Worm (Caenorhabditis elegans) whole organism, L1 larva: Measurements from ENCODE around the gene srbc-34.

Source experiments
- C04F5.9 ChIP-seq: sonication (generic microtip); optimal IDR thresholded peaks from 2 replicates; lab custom pipeline; 2016; ENCODE audit warnings: missing genetic modification characterization, missing compliant biosample characterization
- C34B4.2 ChIP-seq: sonication (generic microtip); optimal IDR thresholded peaks from 2 replicates; lab custom pipeline; 2017; ENCODE audit warnings: mild to moderate bottlenecking, missing genetic modification characterization, missing compliant biosample characterization
- Y116A8C.19 ChIP-seq: sonication (generic microtip); optimal IDR thresholded peaks from 2 replicates; lab custom pipeline; 2016; ENCODE audit warnings: missing compliant biosample characterization, missing genetic modification characterization, borderline replicate concordance
- ceh-82 ChIP-seq, 3 experiments: fragments of 150-350 bp in 1 of 3; sonication (generic microtip) in 2 of 3; optimal IDR thresholded peaks; 2 replicates each; lab custom pipeline; 2014 to 2017; ENCODE audit warnings: missing biosample characterization in 3 of 3, missing genetic modification characterization in 3 of 3
- ceh-88 ChIP-seq: fragments of 200-800 bp; sonication (Bioruptor generic); IDR thresholded peaks from 2 replicates; pipeline ENCODE4 v1.3.6; 2022; ENCODE audit warnings: missing genetic modification characterization, missing compliant biosample characterization
- dpl-1 ChIP-seq, 3 experiments: fragments of 150-350 bp in 2 of 3; sonication (generic microtip) in 1 of 3; optimal IDR thresholded peaks; 2 replicates each; lab custom pipeline; 2014 to 2017; ENCODE audit warnings: missing biosample characterization in 3 of 3, missing genetic modification characterization in 3 of 3, missing genetic modification reagents in 3 of 3
- efl-1 ChIP-seq, 4 experiments: fragments of 150-350 bp; optimal IDR thresholded peaks in 3 of 4; peaks in 1 of 4; 1 replicate in 1 of 4; 2 replicates in 3 of 4; lab custom pipeline; 2014; ENCODE audit warnings: missing biosample characterization in 2 of 4, missing genetic modification characterization in 2 of 4, missing genetic modification reagents in 2 of 4
- efl-3 ChIP-seq: fragments of 200-800 bp; sonication (Bioruptor generic); optimal IDR thresholded peaks from 2 replicates; lab custom pipeline; 2018; ENCODE audit warnings: mild to moderate bottlenecking, missing genetic modification characterization, missing compliant biosample characterization
- elt-2 ChIP-seq: sonication (generic microtip); optimal IDR thresholded peaks from 2 replicates; lab custom pipeline; 2016; ENCODE audit warnings: missing genetic modification characterization, mild to moderate bottlenecking, inconsistent platforms, missing compliant biosample characterization, missing genetic modification reagents
- elt-3 ChIP-seq, 6 experiments: fragments of 150-350 bp in 1 of 6; sonication (generic microtip); optimal IDR thresholded peaks; 2 replicates each; lab custom pipeline; 2017 to 2018; ENCODE audit warnings: missing biosample characterization in 6 of 6, missing genetic modification characterization in 6 of 6, inconsistent platforms in 1 of 6
- fkh-10 ChIP-seq: sonication (generic microtip); optimal IDR thresholded peaks from 2 replicates; lab custom pipeline; 2017; ENCODE audit warnings: missing biosample characterization, missing genetic modification reagents, missing genetic modification characterization
- hlh-17 ChIP-seq: fragments of 200-800 bp; sonication (Bioruptor generic); optimal IDR thresholded peaks from 2 replicates; lab custom pipeline; 2018; ENCODE audit warnings: missing genetic modification characterization, mild to moderate bottlenecking, missing compliant biosample characterization, moderate library complexity, borderline replicate concordance
- hlh-4 ChIP-seq: sonication (generic microtip); optimal IDR thresholded peaks from 2 replicates; lab custom pipeline; 2016; ENCODE audit warnings: mild to moderate bottlenecking, missing genetic modification characterization, missing compliant biosample characterization
- hpl-2 ChIP-seq: fragments of 150-350 bp; optimal IDR thresholded peaks from 2 replicates; lab custom pipeline; 2014; ENCODE audit warnings: missing biosample characterization, missing genetic modification reagents, missing genetic modification characterization
- isw-1 ChIP-seq: fragments of 200-800 bp; sonication (Bioruptor generic); IDR thresholded peaks from 2 replicates; pipeline ENCODE4 v1.3.6; 2022; ENCODE audit warnings: missing genetic modification characterization, missing compliant biosample characterization
- lin-13 ChIP-seq: fragments of 150-350 bp; optimal IDR thresholded peaks from 2 replicates; lab custom pipeline; 2014; ENCODE audit warnings: missing biosample characterization, missing genetic modification reagents, missing genetic modification characterization
- lin-14 ChIP-seq: fragments of 200-800 bp; sonication (Bioruptor generic); optimal IDR thresholded peaks from 2 replicates; lab custom pipeline; 2018; ENCODE audit warnings: mild to moderate bottlenecking, missing genetic modification characterization, moderate library complexity, missing compliant biosample characterization
- lin-15B ChIP-seq: fragments of 150-350 bp; sonication (generic microtip); optimal IDR thresholded peaks from 3 replicates; lab custom pipeline; 2014; ENCODE audit warnings: missing biosample characterization, missing genetic modification characterization
- lin-35 ChIP-seq, 2 experiments: fragments of 150-350 bp; optimal IDR thresholded peaks; 2 replicates each; lab custom pipeline; 2014; ENCODE audit warnings: missing biosample characterization in 2 of 2, missing genetic modification characterization in 2 of 2, missing genetic modification reagents in 2 of 2
- lsy-2 ChIP-seq, 2 experiments: fragments of 150-350 bp; optimal IDR thresholded peaks; 2 replicates each; lab custom pipeline; 2014; ENCODE audit warnings: missing biosample characterization in 2 of 2, missing genetic modification characterization in 2 of 2
- mdl-1 ChIP-seq, 2 experiments: fragments of 150-350 bp; optimal IDR thresholded peaks; 2 replicates each; lab custom pipeline; 2014 to 2017; ENCODE audit warnings: missing biosample characterization in 2 of 2, missing genetic modification characterization in 2 of 2, inconsistent platforms in 1 of 2
- nhr-28 ChIP-seq: fragments of 150-350 bp; optimal IDR thresholded peaks from 2 replicates; lab custom pipeline; 2014; ENCODE audit warnings: missing biosample characterization, missing genetic modification characterization
- nhr-76 ChIP-seq: sonication (generic microtip); optimal IDR thresholded peaks from 2 replicates; lab custom pipeline; 2017; ENCODE audit warnings: missing biosample characterization, missing genetic modification characterization
- nhr-77 ChIP-seq: fragments of 150-350 bp; optimal IDR thresholded peaks from 2 replicates; lab custom pipeline; 2014; ENCODE audit warnings: missing biosample characterization, missing genetic modification characterization
- nhr-85 ChIP-seq: sonication (generic microtip); peaks from one replicate; lab custom pipeline; 2016; ENCODE audit warnings: missing genetic modification characterization, inconsistent platforms, missing compliant biosample characterization
- pax-3 ChIP-seq: fragments of 200-800 bp; sonication (Bioruptor generic); optimal IDR thresholded peaks from 2 replicates; lab custom pipeline; 2018; ENCODE audit warnings: mild to moderate bottlenecking, missing genetic modification characterization, moderate library complexity, missing compliant biosample characterization
- rnt-1 ChIP-seq: sonication (generic microtip); optimal IDR thresholded peaks from 2 replicates; lab custom pipeline; 2016; ENCODE audit warnings: mild to moderate bottlenecking, missing genetic modification characterization, moderate library complexity, missing compliant biosample characterization
- snu-23 ChIP-seq: sonication (generic microtip); optimal IDR thresholded peaks from 2 replicates; lab custom pipeline; 2016; ENCODE audit warnings: missing genetic modification characterization, missing compliant biosample characterization
- sox-4 ChIP-seq: sonication (generic microtip); optimal IDR thresholded peaks from 2 replicates; lab custom pipeline; 2016; ENCODE audit warnings: missing genetic modification characterization, missing compliant biosample characterization
- sup-37 ChIP-seq: fragments of 200-800 bp; sonication (Bioruptor generic); optimal IDR thresholded peaks from 2 replicates; lab custom pipeline; 2018; ENCODE audit warnings: mild to moderate bottlenecking, missing genetic modification characterization, missing compliant biosample characterization
- unc-62 ChIP-seq: fragments of 150-350 bp; optimal IDR thresholded peaks from 2 replicates; lab custom pipeline; 2014; ENCODE audit warnings: missing biosample characterization, missing genetic modification reagents, missing genetic modification characterization
- unc-86 ChIP-seq: sonication (generic microtip); optimal IDR thresholded peaks from 2 replicates; lab custom pipeline; 2016; ENCODE audit warnings: missing genetic modification characterization, missing compliant biosample characterization
- unc-98 ChIP-seq: fragments of 200-800 bp; sonication (Bioruptor generic); IDR thresholded peaks from 2 replicates; pipeline ENCODE4 v1.3.6; 2022; ENCODE audit warnings: missing genetic modification characterization, missing compliant biosample characterization
- vab-15 ChIP-seq: sonication (generic microtip); optimal IDR thresholded peaks from 2 replicates; lab custom pipeline; 2017; ENCODE audit warnings: missing genotype, mild to moderate bottlenecking, missing genetic modification characterization, missing compliant biosample characterization
- xbp-1 ChIP-seq: sonication (generic microtip); optimal IDR thresholded peaks from 2 replicates; lab custom pipeline; 2016; ENCODE audit warnings: missing genetic modification characterization, missing compliant biosample characterization
- ztf-11 ChIP-seq, 2 experiments: sonication (generic microtip); optimal IDR thresholded peaks; 2 replicates each; lab custom pipeline; 2016 to 2017; ENCODE audit warnings: missing genetic modification characterization in 2 of 2, missing biosample characterization in 1 of 2, missing compliant biosample characterization in 1 of 2

The srbc-34 gene

ce11 chrV:20220604-20221003, 14.5 kb downstream of the srbc-34 start:
- TF ChIP-seq efl-1 (optimal IDR thresholded peaks at IDR 0.05; lab: Kevin White, UChicago) (no peak), efl-1 (GFP tag; optimal IDR thresholded peaks at IDR 0.05 in 1 of 2; lab: Kevin White, UChicago) (peak in 1 of 2 experiments; percentile 30), nhr-85 (tag; lab: Kevin White, UChicago) (no peak)

ce11 chrV:20223725-20224124, 17.6 kb downstream of the srbc-34 start:
- TF ChIP-seq ztf-11 (tag; optimal IDR thresholded peaks at IDR 0.05; lab: Kevin White, UChicago) (no peak), rnt-1 (tag; lab: Kevin White, UChicago) (no peak), mdl-1 (tag; optimal IDR thresholded peaks at IDR 0.05; lab: Kevin White, UChicago) (no peak), unc-98 (GFP tag; lab: Robert Waterston, UW) (no peak), hpl-2 (GFP tag; lab: Kevin White, UChicago) (no peak), C04F5.9 (tag; lab: Kevin White, UChicago) (no peak), pax-3 (tag; lab: Kevin White, UChicago) (no peak), isw-1 (GFP tag; lab: Robert Waterston, UW) (no peak), sup-37 (GFP tag; lab: Kevin White, UChicago) (no peak), hlh-4 (tag; lab: Kevin White, UChicago) (no peak), elt-3 (tag; optimal IDR thresholded peaks at IDR 0.05; lab: Kevin White, UChicago) (no peak), unc-62 (GFP tag; lab: Kevin White, UChicago) (no peak), nhr-76 (no peak), lin-13 (GFP tag; lab: Kevin White, UChicago) (no peak), hlh-17 (GFP tag; lab: Kevin White, UChicago) (no peak), nhr-28 (tag; lab: Kevin White, UChicago) (no peak), nhr-77 (tag; lab: Kevin White, UChicago) (no peak), xbp-1 (tag; lab: Kevin White, UChicago) (no peak)

- TF ChIP-seq nhr-77 (tag; lab: Kevin White, UChicago), result no peak
- TF ChIP-seq lin-13 (GFP tag; lab: Kevin White, UChicago), result no peak
- TF ChIP-seq elt-2, result peak; percentile 35
- no peak for TF ChIP-seq efl-1 (optimal IDR thresholded peaks at IDR 0.05; lab: Kevin White, UChicago)
- peak in 1 of 2 experiments; percentile 6 for TF ChIP-seq efl-1 (GFP tag; optimal IDR thresholded peaks at IDR 0.05 in 1 of 2; lab: Kevin White, UChicago)
- TF ChIP-seq lin-35 (GFP tag; optimal IDR thresholded peaks at IDR 0.05; lab: Kevin White, UChicago), result peak in 1 of 2 experiments; percentile 3
These were observed 19.2 kb downstream of the srbc-34 start for ce11 chrV:20225312-20225711.

- TF ChIP-seq lin-13 (GFP tag; lab: Kevin White, UChicago) (no peak), fkh-10 (no peak), ceh-82 (tag; optimal IDR thresholded peaks at IDR 0.05; lab: Kevin White, UChicago) (no peak), nhr-85 (tag; lab: Kevin White, UChicago) (no peak), efl-1 (optimal IDR thresholded peaks at IDR 0.05; lab: Kevin White, UChicago) (no peak), efl-1 (GFP tag; optimal IDR thresholded peaks at IDR 0.05 in 1 of 2; lab: Kevin White, UChicago) (no peak), unc-62 (GFP tag; lab: Kevin White, UChicago) (no peak)
These were observed 27.6 kb downstream of the srbc-34 start, which contains the start of gene Y113G7B.15 for ce11 chrV:20233743-20234142. TSS of gene Y113G7B.15 (minus strand) at chrV:20233843.

- TF ChIP-seq vab-15 (tag; lab: Kevin White, UChicago) (no peak), Y116A8C.19 (tag; lab: Kevin White, UChicago) (no peak)
- TF ChIP-seq, all 84 proteins: peak for 0
These were observed 28.3 kb downstream of the srbc-34 start for ce11 chrV:20234439-20234838.

- TF ChIP-seq sox-4 (no peak), nhr-76 (no peak), hlh-17 (GFP tag; lab: Kevin White, UChicago) (no peak), lin-15B (tag; lab: Kevin White, UChicago) (no peak), efl-3 (GFP tag; lab: Kevin White, UChicago) (no peak), ceh-82 (tag; optimal IDR thresholded peaks at IDR 0.05; lab: Kevin White, UChicago) (no peak), lsy-2 (tag; optimal IDR thresholded peaks at IDR 0.05; lab: Kevin White, UChicago) (no peak), ceh-88 (GFP tag; lab: Robert Waterston, UW) (no peak), lin-14 (GFP tag; lab: Kevin White, UChicago) (no peak), lin-35 (GFP tag; optimal IDR thresholded peaks at IDR 0.05; lab: Kevin White, UChicago) (no peak), snu-23 (GFP tag; lab: Kevin White, UChicago) (no peak), nhr-85 (tag; lab: Kevin White, UChicago) (no peak), unc-86 (no peak), C34B4.2 (tag; lab: Kevin White, UChicago) (no peak), Y116A8C.19 (tag; lab: Kevin White, UChicago) (no peak), dpl-1 (GFP tag; optimal IDR thresholded peaks at IDR 0.05; lab: Kevin White, UChicago) (no peak), rnt-1 (tag; lab: Kevin White, UChicago) (no peak), hlh-4 (tag; lab: Kevin White, UChicago) (no peak)
These were observed 29.1 kb downstream of the srbc-34 start for ce11 chrV:20235231-20235630.
